Fruit fly (Drosophila melanogaster) whole organism, embryonic: ENCODE data around the gene nAChRalpha2.

Experiments
- Aef1 ChIP-seq: fragments of 200-800 bp; sonication (Bioruptor generic); IDR thresholded peaks from 3 replicates; pipeline ENCODE4 v1.3.6; 2022; ENCODE audit warnings: missing biosample characterization, missing genetic modification characterization
- Blimp-1 ChIP-seq: fragments of 200-800 bp; sonication (Bioruptor generic); optimal IDR thresholded peaks from 3 replicates; lab custom pipeline; 2018; ENCODE audit warnings: missing biosample characterization, missing genetic modification characterization, mild to moderate bottlenecking, moderate library complexity, missing genetic modification reagents
- CG10267 ChIP-seq: fragments of 200-800 bp; sonication (Bioruptor generic); optimal IDR thresholded peaks from 2 replicates; lab custom pipeline; 2018; ENCODE audit warnings: missing biosample characterization, mild to moderate bottlenecking, missing genetic modification characterization, moderate library complexity
- CG10959 ChIP-seq: fragments of 200-800 bp; sonication (Bioruptor generic); IDR thresholded peaks from 2 replicates; pipeline ENCODE4 v1.3.6; 2022; ENCODE audit warnings: missing biosample characterization, missing genetic modification characterization
- CG11456 ChIP-seq: fragments of 200-800 bp; sonication (Bioruptor generic); IDR thresholded peaks from 3 replicates; pipeline ENCODE4 v1.3.6; 2022; ENCODE audit warnings: missing biosample characterization, missing genetic modification characterization
- CG12744 ChIP-seq: fragments of 200-800 bp; sonication (Bioruptor generic); optimal IDR thresholded peaks from 2 replicates; lab custom pipeline; 2016; ENCODE audit warnings: missing biosample characterization, missing genetic modification characterization
- CG15011 ChIP-seq: fragments of 200-800 bp; sonication (Bioruptor generic); optimal IDR thresholded peaks from 3 replicates; lab custom pipeline; 2018; ENCODE audit warnings: missing biosample characterization, mild to moderate bottlenecking, missing genetic modification characterization
- CG15696 ChIP-seq: fragments of 200-800 bp; sonication (Bioruptor generic); optimal IDR thresholded peaks from 2 replicates; lab custom pipeline; 2019; ENCODE audit warnings: missing biosample characterization, mild to moderate bottlenecking, missing genetic modification characterization, moderate library complexity
- CG16779 ChIP-seq: fragments of 200-800 bp; sonication (Bioruptor generic); IDR thresholded peaks from 2 replicates; pipeline ENCODE4 v1.3.6; 2022; ENCODE audit warnings: missing biosample characterization, missing genetic modification characterization
- CG17359 ChIP-seq: fragments of 200-800 bp; sonication (Bioruptor generic); optimal IDR thresholded peaks from 3 replicates; lab custom pipeline; 2018; ENCODE audit warnings: missing biosample characterization, mild to moderate bottlenecking, missing genetic modification characterization, moderate library complexity
- CG17612 ChIP-seq: fragments of 200-800 bp; sonication (Bioruptor generic); IDR thresholded peaks from 2 replicates; pipeline ENCODE4 v1.3.6; 2022; ENCODE audit warnings: missing biosample characterization, missing genetic modification characterization
- CG17829 ChIP-seq: fragments of 200-800 bp; optimal IDR thresholded peaks from 2 replicates; lab custom pipeline; 2019; ENCODE audit warnings: missing biosample characterization, mild to moderate bottlenecking, missing genetic modification characterization, moderate library complexity
- CG2202 ChIP-seq: fragments of 200-800 bp; sonication (Bioruptor generic); optimal IDR thresholded peaks from 2 replicates; lab custom pipeline; 2018; ENCODE audit warnings: missing biosample characterization, mild to moderate bottlenecking, missing genetic modification characterization
- CG3995 ChIP-seq: fragments of 200-800 bp; sonication (Bioruptor generic); optimal IDR thresholded peaks from 3 replicates; lab custom pipeline; 2016; ENCODE audit warnings: missing biosample characterization, missing genetic modification characterization
- CG4617 ChIP-seq: fragments of 200-800 bp; sonication (Bioruptor generic); optimal IDR thresholded peaks from 3 replicates; lab custom pipeline; 2016; ENCODE audit warnings: missing biosample characterization, missing genetic modification characterization, borderline replicate concordance
- CG6175 ChIP-seq: fragments of 200-800 bp; sonication (Bioruptor generic); IDR thresholded peaks from 3 replicates; pipeline ENCODE4 v1.3.6; 2022; ENCODE audit warnings: missing biosample characterization, missing genetic modification characterization
- CG6765 ChIP-seq: fragments of 200-800 bp; sonication (Bioruptor generic); optimal IDR thresholded peaks from 3 replicates; lab custom pipeline; 2017; ENCODE audit warnings: missing biosample characterization, mild to moderate bottlenecking, missing genetic modification characterization
- CG6791 ChIP-seq: fragments of 200-800 bp; sonication (Bioruptor generic); IDR thresholded peaks from 3 replicates; pipeline ENCODE4 v1.3.6; 2022; ENCODE audit warnings: missing biosample characterization, missing genetic modification characterization; ENCODE audit not compliant: partially characterized antibody
- CG7271 ChIP-seq: fragments of 200-800 bp; sonication (Bioruptor generic); optimal IDR thresholded peaks from 2 replicates; lab custom pipeline; 2018; ENCODE audit warnings: missing biosample characterization, mild to moderate bottlenecking, missing genetic modification characterization, moderate library complexity
- CG8944 ChIP-seq: fragments of 200-800 bp; sonication (Bioruptor generic); optimal IDR thresholded peaks from 3 replicates; lab custom pipeline; 2016; ENCODE audit warnings: missing biosample characterization, missing genetic modification characterization
- CG9727 ChIP-seq: fragments of 200-800 bp; sonication (Bioruptor generic); optimal IDR thresholded peaks from 3 replicates; lab custom pipeline; 2017; ENCODE audit warnings: missing biosample characterization, mild to moderate bottlenecking, missing genetic modification characterization
- Camta ChIP-seq: fragments of 200-800 bp; sonication (Bioruptor generic); optimal IDR thresholded peaks from 2 replicates; lab custom pipeline; 2016; ENCODE audit warnings: missing biosample characterization, missing genetic modification characterization
- CrebB ChIP-seq: fragments of 200-800 bp; sonication (Bioruptor generic); optimal IDR thresholded peaks from 3 replicates; lab custom pipeline; 2018; ENCODE audit warnings: missing biosample characterization, mild to moderate bottlenecking, missing genetic modification characterization
- Fer3 ChIP-seq: fragments of 200-800 bp; sonication (Bioruptor generic); optimal IDR thresholded peaks from 2 replicates; lab custom pipeline; 2018; ENCODE audit warnings: missing biosample characterization, mild to moderate bottlenecking, missing genetic modification characterization, moderate library complexity
- HLH4C ChIP-seq: fragments of 200-800 bp; sonication (Bioruptor generic); IDR thresholded peaks from 3 replicates; pipeline ENCODE4 v1.3.6; 2022; ENCODE audit warnings: missing biosample characterization, missing genetic modification characterization; ENCODE audit not compliant: partially characterized antibody
- HmgZ ChIP-seq: fragments of 200-800 bp; sonication (Bioruptor generic); optimal IDR thresholded peaks from 2 replicates; lab custom pipeline; 2018; ENCODE audit warnings: missing biosample characterization, mild to moderate bottlenecking, missing genetic modification characterization
- Hr78 ChIP-seq, 2 experiments: fragments of 200-800 bp in 1 of 2; fragments of >200 bp in 1 of 2; sonication (Bioruptor generic) in 1 of 2; optimal IDR thresholded peaks; 2 replicates each; lab custom pipeline; 2017 to 2019; ENCODE audit warnings: missing biosample characterization in 2 of 2, missing genetic modification characterization in 2 of 2, mild to moderate bottlenecking in 1 of 2, moderate library complexity in 1 of 2
- Jarid2 ChIP-seq: fragments of 200-800 bp; sonication (Bioruptor generic); optimal IDR thresholded peaks from 3 replicates; lab custom pipeline; 2017; ENCODE audit warnings: mild to moderate bottlenecking, missing biosample characterization, missing genetic modification reagents, missing genetic modification characterization
- Lim3 ChIP-seq: fragments of 200-800 bp; sonication (Bioruptor generic); IDR thresholded peaks from 2 replicates; pipeline ENCODE4 v1.3.6; 2022; ENCODE audit warnings: missing biosample characterization, missing genetic modification characterization
- NK7.1 ChIP-seq: fragments of 200-800 bp; sonication (Bioruptor generic); optimal IDR thresholded peaks from 3 replicates; lab custom pipeline; 2016; ENCODE audit warnings: missing biosample characterization, missing genetic modification characterization
- bigmax ChIP-seq: fragments of 200-800 bp; sonication (Bioruptor generic); optimal IDR thresholded peaks from 2 replicates; lab custom pipeline; 2018; ENCODE audit warnings: missing biosample characterization, mild to moderate bottlenecking, missing genetic modification characterization
- en ChIP-seq: fragments of 200-800 bp; sonication (Bioruptor generic); optimal IDR thresholded peaks from 2 replicates; lab custom pipeline; 2016; ENCODE audit warnings: missing biosample characterization, missing genetic modification characterization
- fd102C ChIP-seq: fragments of 200-800 bp; sonication (Bioruptor generic); optimal IDR thresholded peaks from 2 replicates; lab custom pipeline; 2018; ENCODE audit warnings: missing biosample characterization, mild to moderate bottlenecking, missing genetic modification characterization, moderate library complexity
- gcm2 ChIP-seq: fragments of 200-800 bp; sonication (Bioruptor generic); optimal IDR thresholded peaks from 2 replicates; lab custom pipeline; 2016; ENCODE audit warnings: missing biosample characterization, missing genetic modification characterization
- grn ChIP-seq: fragments of 200-800 bp; sonication (Bioruptor generic); optimal IDR thresholded peaks from 3 replicates; lab custom pipeline; 2017; ENCODE audit warnings: missing biosample characterization, missing genetic modification characterization
- gt ChIP-seq: fragments of 200-800 bp; sonication (Bioruptor generic); IDR thresholded peaks from 2 replicates; pipeline ENCODE4 v1.3.6; 2022; ENCODE audit warnings: missing biosample characterization, missing genetic modification characterization
- ham ChIP-seq: fragments of 200-800 bp; sonication (Bioruptor generic); IDR thresholded peaks from 2 replicates; pipeline ENCODE4 v1.3.6; 2022; ENCODE audit warnings: missing biosample characterization, missing genetic modification characterization
- inv ChIP-seq: fragments of 200-800 bp; sonication (Bioruptor generic); IDR thresholded peaks from 2 replicates; pipeline ENCODE4 v1.3.6; 2022; ENCODE audit warnings: missing biosample characterization, missing genetic modification characterization; ENCODE audit not compliant: partially characterized antibody
- kah ChIP-seq: fragments of 200-800 bp; sonication (Bioruptor generic); optimal IDR thresholded peaks from 2 replicates; lab custom pipeline; 2018; ENCODE audit warnings: missing biosample characterization, mild to moderate bottlenecking, missing genetic modification characterization
- lilli ChIP-seq: fragments of 200-800 bp; sonication (Bioruptor generic); optimal IDR thresholded peaks from 3 replicates; lab custom pipeline; 2016; ENCODE audit warnings: missing biosample characterization, missing genetic modification characterization
- lov ChIP-seq, 2 experiments: fragments of 200-800 bp in 1 of 2; fragments of >200 bp in 1 of 2; sonication (Bioruptor generic) in 1 of 2; IDR thresholded peaks in 1 of 2; optimal IDR thresholded peaks in 1 of 2; 2 replicates in 1 of 2; 3 replicates in 1 of 2; pipeline versions ENCODE4 v1.3.6 to Lab custom; 2017 to 2022; ENCODE audit warnings: missing biosample characterization in 1 of 2, missing genetic modification characterization in 1 of 2
- nau ChIP-seq: fragments of 200-800 bp; sonication (Bioruptor generic); optimal IDR thresholded peaks from 3 replicates; lab custom pipeline; 2017; ENCODE audit warnings: missing biosample characterization, mild to moderate bottlenecking, missing genetic modification characterization, missing genetic modification reagents
- sens-2 ChIP-seq: fragments of 200-800 bp; sonication (Bioruptor generic); IDR thresholded peaks from 2 replicates; pipeline ENCODE4 v1.3.6; 2022; ENCODE audit warnings: missing biosample characterization, missing genetic modification characterization
- shn ChIP-seq: fragments of 200-800 bp; sonication (Bioruptor generic); optimal IDR thresholded peaks from 3 replicates; lab custom pipeline; 2016; ENCODE audit warnings: missing biosample characterization, missing genetic modification characterization
- sug ChIP-seq: fragments of 200-800 bp; optimal IDR thresholded peaks from 2 replicates; lab custom pipeline; 2019; ENCODE audit warnings: missing biosample characterization, mild to moderate bottlenecking, missing genetic modification characterization, moderate library complexity
- tll ChIP-seq, 2 experiments: fragments of 200-800 bp in 1 of 2; fragments of >200 bp in 1 of 2; sonication (Bioruptor generic) in 1 of 2; optimal IDR thresholded peaks; 2 replicates each; lab custom pipeline; 2017 to 2019; ENCODE audit warnings: missing biosample characterization in 2 of 2, missing genetic modification characterization in 2 of 2, mild to moderate bottlenecking in 1 of 2, moderate library complexity in 1 of 2
- tna ChIP-seq: fragments of 200-800 bp; sonication (Bioruptor generic); IDR thresholded peaks from 2 replicates; pipeline ENCODE4 v1.3.6; 2022; ENCODE audit warnings: missing biosample characterization, missing genetic modification characterization; ENCODE audit not compliant: partially characterized antibody
- tx ChIP-seq: fragments of 200-800 bp; sonication (Bioruptor generic); optimal IDR thresholded peaks from 2 replicates; lab custom pipeline; 2016; ENCODE audit warnings: missing biosample characterization, missing genetic modification characterization
- unc-4 ChIP-seq: fragments of 200-800 bp; sonication (Bioruptor generic); IDR thresholded peaks from 2 replicates; pipeline ENCODE4 v1.3.6; 2022; ENCODE audit warnings: missing biosample characterization, missing genetic modification characterization; ENCODE audit not compliant: partially characterized antibody
- vnd ChIP-seq: fragments of 200-800 bp; sonication (Bioruptor generic); IDR thresholded peaks from 3 replicates; pipeline ENCODE4 v1.3.6; 2022; ENCODE audit warnings: missing biosample characterization, missing genetic modification characterization; ENCODE audit not compliant: partially characterized antibody

The nAChRalpha2 gene

dm6 chr3R:24527845-24528244 is 42.6 kb downstream of the nAChRalpha2 start, which contains the start of gene CG6607 (continued):
- TF ChIP-seq Aef1 (GFP tag; lab: Robert Waterston, UW) (no peak), tll (GFP tag; optimal IDR thresholded peaks at IDR 0.05; lab: Kevin White, UChicago) (no peak), inv (GFP tag; lab: Robert Waterston, UW) (no peak), CG2202 (tag; lab: Kevin White, UChicago) (no peak), Fer3 (tag; lab: Kevin White, UChicago) (no peak), CG17612 (GFP tag; lab: Robert Waterston, UW) (no peak), CG17829 (tag; lab: Kevin White, UChicago) (no peak), lov (optimal IDR thresholded peaks at IDR 0.05; lab: Kevin White, UChicago) (no peak), lov (GFP tag; IDR thresholded peaks at IDR 0.05; lab: Robert Waterston, UW) (no peak), Jarid2 (GFP tag; lab: Kevin White, UChicago) (no peak), gt (GFP tag; lab: Robert Waterston, UW) (no peak), NK7.1 (GFP tag; lab: Kevin White, UChicago) (no peak), CG12744 (GFP tag; lab: Kevin White, UChicago) (no peak), bigmax (no peak), CG7271 (tag; lab: Kevin White, UChicago) (no peak), unc-4 (GFP tag; lab: Robert Waterston, UW) (peak; percentile 39), en (GFP tag; lab: Kevin White, UChicago) (no peak), CrebB (tag; lab: Kevin White, UChicago) (no peak), CG6175 (GFP tag; lab: Robert Waterston, UW) (no peak), ham (GFP tag; lab: Robert Waterston, UW) (no peak), CG17359 (tag; lab: Kevin White, UChicago) (no peak), vnd (GFP tag; lab: Robert Waterston, UW) (no peak), tna (GFP tag; lab: Robert Waterston, UW) (no peak), CG4617 (GFP tag; lab: Kevin White, UChicago) (peak; percentile 72), CG11456 (no peak), CG15011 (GFP tag; lab: Kevin White, UChicago) (no peak), CG10267 (peak; percentile 44), fd102C (GFP tag; lab: Kevin White, UChicago) (no peak), Hr78 (GFP tag; optimal IDR thresholded peaks at IDR 0.05; lab: Kevin White, UChicago) (no peak), lilli (GFP tag; lab: Kevin White, UChicago) (no peak), Camta (GFP tag; lab: Kevin White, UChicago) (no peak), CG16779 (GFP tag; lab: Robert Waterston, UW) (no peak), shn (GFP tag; lab: Kevin White, UChicago) (no peak), Blimp-1 (GFP tag; lab: Kevin White, UChicago) (no peak), tx (GFP tag; lab: Kevin White, UChicago) (no peak), CG15696 (no peak), CG9727 (GFP tag; lab: Kevin White, UChicago) (no peak), CG6765 (GFP tag; lab: Kevin White, UChicago) (no peak), grn (GFP tag; lab: Kevin White, UChicago) (no peak), kah (GFP tag; lab: Kevin White, UChicago) (no peak), nau (GFP tag; lab: Kevin White, UChicago) (no peak), CG6791 (0 out of 3 replicates have a peak, but pooled peaks have one; percentile 40), HmgZ (tag; lab: Kevin White, UChicago) (no peak), CG3995 (GFP tag; lab: Kevin White, UChicago) (no peak), CG8944 (no peak), HLH4C (GFP tag; lab: Robert Waterston, UW) (no peak), CG10959 (GFP tag; lab: Robert Waterston, UW) (no peak), gcm2 (GFP tag; lab: Kevin White, UChicago) (no peak), Lim3 (GFP tag; lab: Robert Waterston, UW) (no peak), sug (tag; lab: Kevin White, UChicago) (no peak), sens-2 (GFP tag; lab: Robert Waterston, UW) (no peak)
